Worm (Caenorhabditis elegans): ENCODE measurements around the gene fipr-4.

The fipr-4 gene

ce11 chrV:10238665-10239064 lies 10.4 kb upstream of the fipr-4 start, which contains the start of gene fubl-1 (continued):
- TF ChIP-seq ekl-4 (GFP tag; IDR thresholded peaks at IDR 0.05) = no peak
- TF ChIP-seq ztf-28 (GFP tag; IDR thresholded peaks at IDR 0.05) = 0 out of 2 replicates have a peak, but pooled peaks have one; percentile 48
- no peak for TF ChIP-seq K11D2.4 (GFP tag; IDR thresholded peaks at IDR 0.05)
- peak; percentile 17 for TF ChIP-seq xnd-1 (tag; optimal IDR thresholded peaks at IDR 0.05)
- TF ChIP-seq F22D6.2 (tag; optimal IDR thresholded peaks at IDR 0.05) = no peak
- no peak for TF ChIP-seq tlf-1 (GFP tag; optimal IDR thresholded peaks at IDR 0.05)
- TF ChIP-seq mes-4 (tag; optimal IDR thresholded peaks at IDR 0.05) = no peak
- no peak for TF ChIP-seq hlh-26 (GFP tag; conservative IDR thresholded peaks at IDR 0.05)
- TF ChIP-seq tbp1 (GFP tag; optimal IDR thresholded peaks at IDR 0.05) = no peak
- no peak for TF ChIP-seq B0019.2 (GFP tag; conservative IDR thresholded peaks at IDR 0.05)
- no peak for TF ChIP-seq lsy-27 (tag; optimal IDR thresholded peaks at IDR 0.05; ENCODE audit: borderline replicate concordance, insufficient read depth)
- no peak for TF ChIP-seq unc-130 (GFP tag; optimal IDR thresholded peaks at IDR 0.05)
- TF ChIP-seq aptf-2 (GFP tag; conservative IDR thresholded peaks at IDR 0.05) = 0 out of 2 replicates have a peak, but pooled peaks have one; percentile 13
- TF ChIP-seq hsf-1 (GFP tag; IDR thresholded peaks at IDR 0.05) = no peak
- TF ChIP-seq fkh-3 (tag; optimal IDR thresholded peaks at IDR 0.05) = no peak
- TF ChIP-seq T07F8.4 (tag; optimal IDR thresholded peaks at IDR 0.05) = no peak
- no peak for TF ChIP-seq ama-1 (optimal IDR thresholded peaks at IDR 0.05)
- no peak for TF ChIP-seq ama-1 (GFP tag; optimal IDR thresholded peaks at IDR 0.05)
- no peak for TF ChIP-seq lir-1 (GFP tag; conservative IDR thresholded peaks at IDR 0.05)
- no peak for TF ChIP-seq snpc-3.4 (tag; optimal IDR thresholded peaks at IDR 0.05)
- no peak for TF ChIP-seq snpc-1.3 (tag; optimal IDR thresholded peaks at IDR 0.05; ENCODE audit: insufficient read depth)
- no peak for TF ChIP-seq rcor-1 (GFP tag; IDR thresholded peaks at IDR 0.05)
- no peak for TF ChIP-seq ets-4 (GFP tag; optimal IDR thresholded peaks at IDR 0.05)
- TF ChIP-seq him-1 (tag; optimal IDR thresholded peaks at IDR 0.05) = no peak
- no peak for TF ChIP-seq rec-8 (tag; optimal IDR thresholded peaks at IDR 0.05)
- TF ChIP-seq B0261.1 (tag; optimal IDR thresholded peaks at IDR 0.05) = no peak
- no peak for TF ChIP-seq attf-3 (GFP tag; conservative IDR thresholded peaks at IDR 0.05)
- no peak for TF ChIP-seq Y95B8A.8 (GFP tag; IDR thresholded peaks at IDR 0.05)
- TF ChIP-seq repo-1 (tag; optimal IDR thresholded peaks at IDR 0.05) = no peak
- peak; percentile 29; the same call in 1 of the 2 replicates for TF ChIP-seq hmg-1.2 (GFP tag; IDR thresholded peaks at IDR 0.05)

ce11 chrV:10237959-10238444 lies 9.7 kb upstream of the fipr-4 start:
- TF ChIP-seq mes-4 (tag; optimal IDR thresholded peaks at IDR 0.05) (peak; percentile 30), ceh-58 (GFP tag; IDR thresholded peaks at IDR 0.05) (no peak), madf-3 (GFP tag; IDR thresholded peaks at IDR 0.05) (peak; percentile 88), akir-1 (GFP tag; optimal IDR thresholded peaks at IDR 0.05) (no peak), T26A5.8 (tag; optimal IDR thresholded peaks at IDR 0.05) (peak; percentile 60), nfya-2 (GFP tag; IDR thresholded peaks at IDR 0.05) (no peak), rec-8 (tag; optimal IDR thresholded peaks at IDR 0.05) (peak in 1 of 2 experiments; percentile 0), ztf-25 (GFP tag; IDR thresholded peaks at IDR 0.05) (peak; percentile 85), Y79H2A.3 (GFP tag; conservative IDR thresholded peaks at IDR 0.05) (peak; percentile 95), F23B12.7 (tag; optimal IDR thresholded peaks at IDR 0.05; ENCODE audit: insufficient read depth) (no peak), F52B5.7 (tag; optimal IDR thresholded peaks at IDR 0.05) (peak; percentile 91), nfyb-1 (GFP tag; IDR thresholded peaks at IDR 0.05) (0 out of 2 replicates have a peak, but pooled peaks have one; percentile 64), hlh-12 (tag; optimal IDR thresholded peaks at IDR 0.05) (no peak), bed-2 (GFP tag; IDR thresholded peaks at IDR 0.05) (no peak), C17E4.6 (GFP tag; IDR thresholded peaks at IDR 0.05) (peak; percentile 49; the same call in 1 of the 2 replicates), F57A8.1 (GFP tag; optimal IDR thresholded peaks at IDR 0.05) (no peak), K11D2.4 (GFP tag; IDR thresholded peaks at IDR 0.05) (no peak), F55B11.4 (tag; optimal IDR thresholded peaks at IDR 0.05; ENCODE audit: borderline replicate concordance, insufficient read depth) (no peak), tbp1 (GFP tag; optimal IDR thresholded peaks at IDR 0.05) (peak; percentile 45), Y56A3A.18 (GFP tag; IDR thresholded peaks at IDR 0.05) (peak; percentile 59), bed-1 (GFP tag; IDR thresholded peaks at IDR 0.05) (0 out of 2 replicates have a peak, but pooled peaks have one; percentile 51), F37B4.10 (GFP tag; IDR thresholded peaks at IDR 0.05) (no peak), ztf-28 (GFP tag; IDR thresholded peaks at IDR 0.05) (no peak)

Measured in whole organism, young adult.